Fruit fly (Drosophila melanogaster) whole organism, prepupa: ENCODE results near the gene CG10761.

Experiments
- Blimp-1 ChIP-seq: fragments of 200-800 bp; sonication (Bioruptor generic); optimal IDR thresholded peaks from 3 replicates; lab custom pipeline; 2017; ENCODE audit warnings: missing biosample characterization, missing genetic modification characterization, mild to moderate bottlenecking, moderate library complexity, missing genetic modification reagents
- CG10631 ChIP-seq: fragments of 200-800 bp; sonication (Bioruptor generic); optimal IDR thresholded peaks from 2 replicates; lab custom pipeline; 2016; ENCODE audit warnings: missing biosample characterization, missing genetic modification characterization
- CG10669 ChIP-seq: fragments of 200-800 bp; sonication (Bioruptor generic); optimal IDR thresholded peaks from 3 replicates; lab custom pipeline; 2018; ENCODE audit warnings: missing biosample characterization, mild to moderate bottlenecking, missing genetic modification characterization, moderate library complexity
- CG11762 ChIP-seq: fragments of 200-800 bp; sonication (Bioruptor generic); optimal IDR thresholded peaks from 3 replicates; lab custom pipeline; 2016; ENCODE audit warnings: missing biosample characterization, missing genetic modification characterization; ENCODE audit not compliant: insufficient read depth
- CG15336 ChIP-seq: fragments of 200-800 bp; sonication (Bioruptor generic); IDR thresholded peaks from 2 replicates; pipeline ENCODE4 v1.3.6; 2022; ENCODE audit warnings: missing biosample characterization, missing genetic modification characterization
- CG16779 ChIP-seq: fragments of 200-800 bp; sonication (Bioruptor generic); optimal IDR thresholded peaks from 3 replicates; lab custom pipeline; 2017; ENCODE audit warnings: missing biosample characterization, mild to moderate bottlenecking, missing genetic modification characterization
- CG3032 ChIP-seq: fragments of 200-800 bp; optimal IDR thresholded peaks from 2 replicates; lab custom pipeline; 2019; ENCODE audit warnings: missing biosample characterization, mild to moderate bottlenecking, missing genetic modification characterization, moderate library complexity
- CG31627 ChIP-seq: fragments of 200-800 bp; sonication (Bioruptor generic); optimal IDR thresholded peaks from 3 replicates; lab custom pipeline; 2016; ENCODE audit warnings: missing biosample characterization, missing genetic modification characterization
- CG32006 ChIP-seq: fragments of 200-800 bp; sonication (Bioruptor generic); optimal IDR thresholded peaks from 3 replicates; lab custom pipeline; 2017; ENCODE audit warnings: missing biosample characterization, mild to moderate bottlenecking, missing genetic modification characterization
- CG3919 ChIP-seq: fragments of 200-800 bp; sonication (Bioruptor generic); optimal IDR thresholded peaks from 3 replicates; lab custom pipeline; 2016; ENCODE audit warnings: missing biosample characterization, missing genetic modification characterization
- CG6163 ChIP-seq: fragments of 200-800 bp; sonication (Bioruptor generic); IDR thresholded peaks from 3 replicates; pipeline ENCODE4 v1.3.6; 2022; ENCODE audit warnings: missing biosample characterization, missing genetic modification characterization
- CG6276 ChIP-seq: fragments of 200-800 bp; sonication (Bioruptor generic); optimal IDR thresholded peaks from 2 replicates; lab custom pipeline; 2017; ENCODE audit warnings: missing biosample characterization, mild to moderate bottlenecking, missing genetic modification characterization
- CG6808 ChIP-seq: fragments of 200-800 bp; sonication (Bioruptor generic); optimal IDR thresholded peaks from 3 replicates; lab custom pipeline; 2017; ENCODE audit warnings: missing biosample characterization, missing genetic modification characterization, mild to moderate bottlenecking, moderate library complexity, missing genetic modification reagents
- CG7368 ChIP-seq: fragments of 200-800 bp; sonication (Bioruptor generic); optimal IDR thresholded peaks from 3 replicates; lab custom pipeline; 2016; ENCODE audit warnings: missing biosample characterization, missing genetic modification characterization
- CG8119 ChIP-seq: fragments of 200-800 bp; sonication (Bioruptor generic); IDR thresholded peaks from 3 replicates; pipeline ENCODE4 v1.3.6; 2022; ENCODE audit warnings: missing biosample characterization, missing genetic modification characterization
- CG8632 ChIP-seq: fragments of 200-800 bp; sonication (Bioruptor generic); optimal IDR thresholded peaks from 3 replicates; lab custom pipeline; 2016; ENCODE audit warnings: missing biosample characterization, missing genetic modification characterization
- Eip75B ChIP-seq: fragments of 200-800 bp; sonication (Bioruptor generic); optimal IDR thresholded peaks from 3 replicates; lab custom pipeline; 2016; ENCODE audit warnings: missing biosample characterization, missing genetic modification characterization
- Eip78C ChIP-seq: fragments of 200-800 bp; sonication (Bioruptor generic); peaks from one replicate; lab custom pipeline; 2016; ENCODE audit warnings: missing biosample characterization, missing genetic modification characterization
- Eip93F ChIP-seq: fragments of 200-800 bp; sonication (Bioruptor generic); optimal IDR thresholded peaks from 2 replicates; lab custom pipeline; 2016; ENCODE audit warnings: missing biosample characterization, mild to moderate bottlenecking, missing genetic modification characterization
- Ets21C ChIP-seq: fragments of 200-800 bp; sonication (Bioruptor generic); optimal IDR thresholded peaks from 3 replicates; lab custom pipeline; 2016; ENCODE audit warnings: missing biosample characterization, missing genetic modification characterization
- Gug ChIP-seq: fragments of 200-800 bp; sonication (Bioruptor generic); IDR thresholded peaks from 2 replicates; pipeline ENCODE4 v1.3.6; 2022; ENCODE audit warnings: missing biosample characterization, missing genetic modification characterization
- Hr39 ChIP-seq: fragments of 200-800 bp; sonication (Bioruptor generic); optimal IDR thresholded peaks from 2 replicates; lab custom pipeline; 2016; ENCODE audit warnings: missing biosample characterization, missing genetic modification characterization
- Hr4 ChIP-seq: fragments of 200-800 bp; sonication (Bioruptor generic); optimal IDR thresholded peaks from 3 replicates; lab custom pipeline; 2016; ENCODE audit warnings: missing biosample characterization, missing genetic modification characterization
- Sox15 ChIP-seq: fragments of 200-800 bp; sonication (Bioruptor generic); optimal IDR thresholded peaks from 3 replicates; lab custom pipeline; 2016; ENCODE audit warnings: missing biosample characterization, missing genetic modification characterization
- acj6 ChIP-seq: fragments of 200-800 bp; sonication (Bioruptor generic); optimal IDR thresholded peaks from 3 replicates; lab custom pipeline; 2016; ENCODE audit warnings: missing biosample characterization, missing genetic modification characterization
- cyc ChIP-seq: fragments of 200-800 bp; sonication (Bioruptor generic); optimal IDR thresholded peaks from 3 replicates; lab custom pipeline; 2016; ENCODE audit warnings: missing biosample characterization, missing genetic modification characterization
- dac ChIP-seq: fragments of 200-800 bp; sonication (Bioruptor generic); optimal IDR thresholded peaks from 2 replicates; lab custom pipeline; 2017; ENCODE audit warnings: missing biosample characterization, mild to moderate bottlenecking, missing genetic modification characterization
- dsx ChIP-seq: fragments of 200-800 bp; optimal IDR thresholded peaks from 3 replicates; lab custom pipeline; 2019; ENCODE audit warnings: missing biosample characterization, mild to moderate bottlenecking, missing genetic modification characterization, moderate library complexity; ENCODE audit not compliant: poor library complexity, severe bottlenecking
- esn ChIP-seq: fragments of 200-800 bp; sonication (Bioruptor generic); optimal IDR thresholded peaks from 2 replicates; lab custom pipeline; 2016; ENCODE audit warnings: missing biosample characterization, mild to moderate bottlenecking, missing genetic modification characterization, moderate library complexity
- fkh ChIP-seq: fragments of 200-800 bp; sonication (Bioruptor generic); optimal IDR thresholded peaks from 3 replicates; lab custom pipeline; 2017; ENCODE audit warnings: missing biosample characterization, mild to moderate bottlenecking, missing genetic modification characterization, moderate library complexity
- net ChIP-seq: fragments of 200-800 bp; sonication (Bioruptor generic); optimal IDR thresholded peaks from 3 replicates; lab custom pipeline; 2016; ENCODE audit warnings: missing biosample characterization, missing genetic modification characterization
- pdm3 ChIP-seq: fragments of 200-800 bp; sonication (Bioruptor generic); optimal IDR thresholded peaks from 3 replicates; lab custom pipeline; 2016; ENCODE audit warnings: missing biosample characterization, missing genetic modification characterization
- ss ChIP-seq, 2 experiments: fragments of 200-800 bp; sonication (Bioruptor generic); optimal IDR thresholded peaks; 2 replicates in 1 of 2; 3 replicates in 1 of 2; lab custom pipeline; 2017 to 2018; ENCODE audit warnings: mild to moderate bottlenecking in 2 of 2, missing biosample characterization in 2 of 2, missing genetic modification characterization in 2 of 2, moderate library complexity in 1 of 2
- svp ChIP-seq: fragments of 200-800 bp; sonication (Bioruptor generic); peaks from one replicate; lab custom pipeline; 2016; ENCODE audit warnings: missing biosample characterization, missing genetic modification characterization
- topi ChIP-seq: fragments of 200-800 bp; sonication (Bioruptor generic); optimal IDR thresholded peaks from 3 replicates; lab custom pipeline; 2016; ENCODE audit warnings: missing biosample characterization, missing genetic modification characterization
- vri ChIP-seq: fragments of 200-800 bp; sonication (Bioruptor generic); optimal IDR thresholded peaks from 3 replicates; lab custom pipeline; 2016; ENCODE audit warnings: missing biosample characterization, mild to moderate bottlenecking, missing genetic modification characterization

Gene CG10761

dm6 chrX:8193017-8193556 lies 30.5 kb upstream of the CG10761 start (continued):
- peak; percentile 71 for TF ChIP-seq Eip78C (GFP tag; lab: Kevin White, UChicago)
- peak; percentile 13 to 39 for TF ChIP-seq ss (GFP tag; optimal IDR thresholded peaks at IDR 0.05; lab: Kevin White, UChicago)
- no peak for TF ChIP-seq CG10631 (GFP tag; lab: Kevin White, UChicago)
- TF ChIP-seq, all 60 proteins: peak for 22

- TF ChIP-seq Sox15 (GFP tag; lab: Kevin White, UChicago) = no peak
- TF ChIP-seq CG6808 (GFP tag; lab: Kevin White, UChicago) = no peak
- no peak for TF ChIP-seq CG3032 (tag; lab: Kevin White, UChicago)
- TF ChIP-seq ss (GFP tag; optimal IDR thresholded peaks at IDR 0.05; lab: Kevin White, UChicago) = no peak
- no peak for TF ChIP-seq dsx
- no peak for TF ChIP-seq Eip75B (GFP tag; lab: Kevin White, UChicago)
- TF ChIP-seq fkh = no peak
- no peak for TF ChIP-seq vri (GFP tag; lab: Kevin White, UChicago)
- TF ChIP-seq CG16779 (tag; lab: Kevin White, UChicago) = no peak
- no peak for TF ChIP-seq acj6 (GFP tag; lab: Kevin White, UChicago)
- no peak for TF ChIP-seq CG3919 (GFP tag; lab: Kevin White, UChicago)
- TF ChIP-seq, all 60 proteins: peak for 0
These were observed 29.6 kb upstream of the CG10761 start for dm6 chrX:8192191-8192590.

- TF ChIP-seq Hr39 (GFP tag; lab: Kevin White, UChicago) (no peak), pdm3 (GFP tag; lab: Kevin White, UChicago) (no peak), CG31627 (GFP tag; lab: Kevin White, UChicago) (no peak), CG3919 (GFP tag; lab: Kevin White, UChicago) (no peak), svp (peak; percentile 41)
These were observed 17.3 kb upstream of the CG10761 start for dm6 chrX:8179858-8180257.

dm6 chrX:8178989-8179388 lies 16.4 kb upstream of the CG10761 start:
- TF ChIP-seq ss (GFP tag; optimal IDR thresholded peaks at IDR 0.05; lab: Kevin White, UChicago) (no peak), Hr4 (no peak), CG10669 (GFP tag; lab: Kevin White, UChicago) (no peak), Eip78C (GFP tag; lab: Kevin White, UChicago) (no peak), CG6808 (GFP tag; lab: Kevin White, UChicago) (no peak), CG8119 (GFP tag; lab: Robert Waterston, UW) (no peak), CG6163 (GFP tag; lab: Robert Waterston, UW) (no peak), dac (no peak), Gug (no peak), CG7368 (GFP tag; lab: Kevin White, UChicago) (no peak), Eip93F (GFP tag; lab: Kevin White, UChicago) (no peak), CG32006 (GFP tag; lab: Kevin White, UChicago) (no peak), CG15336 (GFP tag; lab: Robert Waterston, UW) (no peak), topi (GFP tag; lab: Kevin White, UChicago) (no peak)

- TF ChIP-seq CG10669 (GFP tag; lab: Kevin White, UChicago) (no peak), CG11762 (GFP tag; lab: Kevin White, UChicago) (no peak), ss (GFP tag; optimal IDR thresholded peaks at IDR 0.05; lab: Kevin White, UChicago) (peak in 1 of 2 experiments; percentile 48), dsx (peak; percentile 10), Ets21C (GFP tag; lab: Kevin White, UChicago) (no peak), Blimp-1 (GFP tag; lab: Kevin White, UChicago) (no peak), CG8632 (no peak), cyc (GFP tag; lab: Kevin White, UChicago) (no peak), CG32006 (GFP tag; lab: Kevin White, UChicago) (peak; percentile 42), Sox15 (GFP tag; lab: Kevin White, UChicago) (no peak), esn (GFP tag; lab: Kevin White, UChicago) (no peak), net (GFP tag; lab: Kevin White, UChicago) (peak; percentile 11), svp (peak; percentile 70), CG6276 (GFP tag; lab: Kevin White, UChicago) (no peak), vri (GFP tag; lab: Kevin White, UChicago) (no peak), CG8119 (GFP tag; lab: Robert Waterston, UW) (no peak), Eip78C (GFP tag; lab: Kevin White, UChicago) (peak; percentile 75)
These were observed 15.8 kb upstream of the CG10761 start, which contains the start of gene sdt for dm6 chrX:8178165-8178955. Gene sdt, plus strand, starts transcription at chrX:8178549.
